Fruit fly (Drosophila melanogaster): ENCODE measurements around the gene Mec2.

Gene Mec2

DNA sequence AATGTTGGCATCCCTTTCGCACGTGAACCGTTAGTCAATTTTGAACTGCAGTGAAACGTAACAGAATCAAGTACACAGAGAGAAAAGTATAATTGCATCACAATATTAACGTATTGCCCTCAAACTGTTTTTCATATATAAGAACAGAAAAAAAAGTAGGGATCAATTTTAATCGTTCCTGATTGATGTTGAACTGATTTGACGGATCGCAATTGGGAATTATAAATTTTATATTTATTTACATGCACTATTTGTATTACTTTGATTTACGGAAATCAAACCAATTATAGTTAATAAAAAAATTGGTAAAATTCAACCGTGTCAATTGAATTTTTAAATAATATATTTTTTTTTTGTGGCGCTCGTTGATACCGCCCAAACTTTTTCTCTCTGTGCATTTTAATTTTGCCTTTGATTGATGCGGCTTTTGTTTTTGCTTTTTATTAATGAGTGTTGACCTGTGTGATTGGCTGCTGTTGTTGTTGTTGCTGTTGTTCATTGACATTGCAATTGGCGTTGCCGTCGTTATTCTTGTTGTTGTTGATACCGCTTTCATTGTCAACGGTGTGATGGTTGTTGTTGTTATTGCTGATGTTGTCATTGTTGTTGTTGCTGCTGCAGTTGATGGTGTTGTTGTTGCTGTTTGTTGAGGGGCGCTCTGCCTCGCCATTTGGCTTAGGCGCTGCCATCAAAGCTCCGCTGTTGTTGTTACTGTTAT lies 35.1 kb upstream of the Mec2 start:
- peak; percentile 64 for TF ChIP-seq fru (GFP tag; optimal IDR thresholded peaks at IDR 0.05)
- no peak for TF ChIP-seq CG32264 (GFP tag; optimal IDR thresholded peaks at IDR 0.05)
- TF ChIP-seq brk (GFP tag; optimal IDR thresholded peaks at IDR 0.05) = peak; percentile 23
- peak; percentile 18 for TF ChIP-seq CG9705 (GFP tag; optimal IDR thresholded peaks at IDR 0.05)
- peak; percentile 33 for TF ChIP-seq br (GFP tag; optimal IDR thresholded peaks at IDR 0.05)
- TF ChIP-seq usp (GFP tag; optimal IDR thresholded peaks at IDR 0.05) = no peak
- peak; percentile 64 for TF ChIP-seq h (GFP tag; optimal IDR thresholded peaks at IDR 0.05)
- TF ChIP-seq rgr (GFP tag; optimal IDR thresholded peaks at IDR 0.05) = peak; percentile 77
- TF ChIP-seq OdsH (GFP tag; optimal IDR thresholded peaks at IDR 0.05) = peak; percentile 70
- no peak for TF ChIP-seq Vsx2 (GFP tag; optimal IDR thresholded peaks at IDR 0.05; ENCODE audit: partially characterized antibody)
- peak; percentile 74 for TF ChIP-seq HLH106 (tag; optimal IDR thresholded peaks at IDR 0.05)
- TF ChIP-seq foxo (GFP tag; optimal IDR thresholded peaks at IDR 0.05) = peak in 1 of 2 experiments; percentile 83
- peak; percentile 63 for TF ChIP-seq Hnf4 (GFP tag; optimal IDR thresholded peaks at IDR 0.05)
- no peak for TF ChIP-seq Abd-B (GFP tag; optimal IDR thresholded peaks at IDR 0.05)
- TF ChIP-seq N (GFP tag; optimal IDR thresholded peaks at IDR 0.05) = no peak
- TF ChIP-seq psq (GFP tag; optimal IDR thresholded peaks at IDR 0.05) = peak; percentile 68
- no peak for TF ChIP-seq Mio (GFP tag; optimal IDR thresholded peaks at IDR 0.05)
- no peak for TF ChIP-seq CrebA (GFP tag; optimal IDR thresholded peaks at IDR 0.05; ENCODE audit: borderline replicate concordance)
- TF ChIP-seq dl (GFP tag; optimal IDR thresholded peaks at IDR 0.05; ENCODE audit: insufficient read depth in 1 of 2, partially characterized antibody in 2 of 2) = no peak
- TF ChIP-seq ey (GFP tag; optimal IDR thresholded peaks at IDR 0.05) = peak; percentile 58
- TF ChIP-seq dsf (GFP tag; optimal IDR thresholded peaks at IDR 0.05; ENCODE audit: borderline replicate concordance) = no peak
- TF ChIP-seq woc (GFP tag; optimal IDR thresholded peaks at IDR 0.05) = peak; percentile 41
- no peak for TF ChIP-seq pan (optimal IDR thresholded peaks at IDR 0.05)
- TF ChIP-seq Jra (GFP tag; optimal IDR thresholded peaks at IDR 0.05) = no peak
- no peak for TF ChIP-seq Myc (optimal IDR thresholded peaks at IDR 0.05)
- TF ChIP-seq tai (GFP tag; optimal IDR thresholded peaks at IDR 0.05) = no peak
- peak; percentile 77 for TF ChIP-seq Sp1 (GFP tag; optimal IDR thresholded peaks at IDR 0.05)
- TF ChIP-seq Rel (GFP tag; optimal IDR thresholded peaks at IDR 0.05) = no peak
- no peak for TF ChIP-seq Rel (tag; optimal IDR thresholded peaks at IDR 0.05)
- TF ChIP-seq dmrt93B (GFP tag; optimal IDR thresholded peaks at IDR 0.05) = peak; percentile 65
- no peak for TF ChIP-seq GATAd (GFP tag; optimal IDR thresholded peaks at IDR 0.05)
- TF ChIP-seq jim (GFP tag; optimal IDR thresholded peaks at IDR 0.05) = no peak
- TF ChIP-seq sage (GFP tag; optimal IDR thresholded peaks at IDR 0.05) = peak; percentile 27
- TF ChIP-seq sv (GFP tag; optimal IDR thresholded peaks at IDR 0.05) = peak; percentile 68
- peak; percentile 70 for TF ChIP-seq Dfd (GFP tag; optimal IDR thresholded peaks at IDR 0.05)

- TF ChIP-seq ey (GFP tag; optimal IDR thresholded peaks at IDR 0.05) = no peak
- peak; percentile 49 for TF ChIP-seq fru (GFP tag; optimal IDR thresholded peaks at IDR 0.05)
- peak; percentile 91 for TF ChIP-seq Dif (GFP tag; optimal IDR thresholded peaks at IDR 0.05; ENCODE audit: partially characterized antibody)
- TF ChIP-seq Jra (GFP tag; optimal IDR thresholded peaks at IDR 0.05) = peak; percentile 93
- TF ChIP-seq pan (optimal IDR thresholded peaks at IDR 0.05) = no peak
- no peak for TF ChIP-seq woc (GFP tag; optimal IDR thresholded peaks at IDR 0.05)
- peak; percentile 38 for TF ChIP-seq Vsx2 (GFP tag; optimal IDR thresholded peaks at IDR 0.05; ENCODE audit: partially characterized antibody)
- TF ChIP-seq jim (GFP tag; optimal IDR thresholded peaks at IDR 0.05) = no peak
- TF ChIP-seq dl (GFP tag; optimal IDR thresholded peaks at IDR 0.05; ENCODE audit: insufficient read depth in 1 of 2, partially characterized antibody in 2 of 2) = peak; percentile 91 to 92
- peak; percentile 57 for TF ChIP-seq h (GFP tag; optimal IDR thresholded peaks at IDR 0.05)
- TF ChIP-seq Abd-B (GFP tag; optimal IDR thresholded peaks at IDR 0.05) = no peak
- TF ChIP-seq Rel (GFP tag; optimal IDR thresholded peaks at IDR 0.05) = peak; percentile 69
- TF ChIP-seq Rel (tag; optimal IDR thresholded peaks at IDR 0.05) = peak; percentile 62
- TF ChIP-seq Hnf4 (GFP tag; optimal IDR thresholded peaks at IDR 0.05) = peak; percentile 30
- TF ChIP-seq CrebA (GFP tag; optimal IDR thresholded peaks at IDR 0.05; ENCODE audit: borderline replicate concordance) = peak; percentile 33
- TF ChIP-seq Dfd (GFP tag; optimal IDR thresholded peaks at IDR 0.05) = no peak
- TF ChIP-seq Sp1 (GFP tag; optimal IDR thresholded peaks at IDR 0.05) = peak; percentile 23
- TF ChIP-seq br (GFP tag; optimal IDR thresholded peaks at IDR 0.05) = peak; percentile 15
These were observed 34.3 kb upstream of the Mec2 start for dm6 chrX:19153288-19154130.
